Worm (Caenorhabditis elegans) whole organism, young adult: ENCODE results near the gene C34F6.7.

Experiments
- T26A5.8 ChIP-seq: sonication (generic microtip); optimal IDR thresholded peaks from 2 replicates; lab custom pipeline; 2016; ENCODE audit warnings: missing genetic modification characterization, missing compliant biosample characterization
- ama-1 ChIP-seq, 3 experiments: fragments of 150-350 bp in 1 of 3; sonication (generic microtip) in 2 of 3; optimal IDR thresholded peaks; 2 replicates each; lab custom pipeline; 2014 to 2018; ENCODE audit warnings: missing biosample characterization in 2 of 3, missing genetic modification characterization in 2 of 3, missing genetic modification reagents in 2 of 3
- nhr-80 ChIP-seq: sonication (generic microtip); optimal IDR thresholded peaks from 2 replicates; lab custom pipeline; 2016; ENCODE audit warnings: missing genetic modification characterization, missing compliant biosample characterization
- sea-2 ChIP-seq: fragments of 200-800 bp; sonication (Bioruptor generic); IDR thresholded peaks from 2 replicates; pipeline ENCODE4 v1.3.6; 2022; ENCODE audit warnings: missing genetic modification characterization, missing compliant biosample characterization
- snpc-1.3 ChIP-seq: sonication (generic microtip); optimal IDR thresholded peaks from 2 replicates; lab custom pipeline; 2017; ENCODE audit warnings: missing genetic modification characterization, mild to moderate bottlenecking, missing compliant biosample characterization, antibody characterized with exemption, moderate library complexity, missing genotype, missing genetic modification reagents; ENCODE audit not compliant: insufficient read depth
- unc-62 ChIP-seq: fragments of 150-350 bp; optimal IDR thresholded peaks from 2 replicates; lab custom pipeline; 2014; ENCODE audit warnings: missing biosample characterization, missing genetic modification reagents, missing genetic modification characterization
- ztf-18 ChIP-seq: sonication (generic microtip); optimal IDR thresholded peaks from 2 replicates; lab custom pipeline; 2016; ENCODE audit warnings: missing genotype, mild to moderate bottlenecking, missing genetic modification characterization, missing compliant biosample characterization
- ztf-22 ChIP-seq: fragments of 200-800 bp; sonication (Bioruptor generic); optimal IDR thresholded peaks from 2 replicates; lab custom pipeline; 2018; ENCODE audit warnings: mild to moderate bottlenecking, missing genetic modification characterization, moderate library complexity, missing compliant biosample characterization

DNA sequence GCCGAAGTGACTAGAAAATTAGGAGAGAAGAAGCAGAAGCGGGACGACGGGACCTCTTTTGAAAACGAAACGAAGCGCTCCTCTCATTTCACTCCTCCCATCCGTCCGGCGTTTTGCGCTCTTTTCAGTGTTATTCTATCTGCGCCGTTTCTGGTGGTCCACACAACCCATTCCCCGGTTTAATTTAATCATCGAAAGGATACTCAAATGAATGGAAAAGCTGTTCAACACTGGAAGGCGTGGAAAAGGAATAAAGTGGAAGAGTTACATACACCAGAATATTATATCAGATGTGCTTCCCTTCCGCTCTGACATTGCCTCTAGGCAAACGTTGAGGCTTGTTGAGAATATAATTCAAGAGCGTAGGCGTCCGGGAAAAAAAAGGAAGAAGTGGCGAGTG, 29.8 kb upstream of the C34F6.7 start:
- no peak for TF ChIP-seq sea-2
- no peak for TF ChIP-seq ama-1 (optimal IDR thresholded peaks at IDR 0.05; lab: Kevin White, UChicago)
- no peak for TF ChIP-seq ama-1 (GFP tag; optimal IDR thresholded peaks at IDR 0.05; lab: Kevin White, UChicago)
- TF ChIP-seq nhr-80 (tag; lab: Kevin White, UChicago): no peak
- TF ChIP-seq ztf-22 (GFP tag; lab: Kevin White, UChicago): no peak
- TF ChIP-seq ztf-18 (tag; lab: Kevin White, UChicago): no peak
- no peak for TF ChIP-seq snpc-1.3 (tag; lab: Kevin White, UChicago)
- TF ChIP-seq T26A5.8 (tag; lab: Kevin White, UChicago): no peak
- TF ChIP-seq unc-62 (GFP tag; lab: Kevin White, UChicago): no peak
